Worm (Caenorhabditis elegans): Measurements from ENCODE around the gene nhr-270.

DNA sequence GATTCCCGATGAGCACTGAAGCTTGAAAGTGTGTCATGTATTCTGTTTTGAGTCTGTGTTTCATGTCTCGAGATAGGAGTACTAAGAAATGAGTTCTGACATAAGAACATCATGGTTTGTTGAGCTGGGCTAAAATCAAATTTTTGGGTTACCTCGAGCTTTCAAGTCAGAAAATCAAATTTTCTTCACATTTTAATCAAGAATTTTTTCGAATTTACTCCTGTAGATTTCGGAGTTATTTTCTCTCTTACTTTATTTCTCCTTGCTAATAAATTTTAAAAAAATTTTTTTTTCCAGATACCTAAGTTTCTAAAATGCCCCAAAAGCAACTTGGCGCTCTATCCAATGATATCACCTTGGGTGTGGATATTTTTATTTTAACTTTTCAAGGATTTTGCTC is 21.6 kb upstream of the nhr-270 start, which contains the start of gene F41H8.2:
- no peak for TF ChIP-seq tbx-11 (GFP tag; IDR thresholded peaks at IDR 0.05)
- no peak for TF ChIP-seq ets-7 (tag; optimal IDR thresholded peaks at IDR 0.05)
- TF ChIP-seq ama-1 (optimal IDR thresholded peaks at IDR 0.05), result no peak
